ENCODE assay signal across 4 fruit fly cellular contexts in genomic region chr3R:11751756-11752155, dm6.
TF ChIP-seq lines count a peak whose summit lies in the region.

No protein-coding gene starts in this region.

- no peak for TF ChIP-seq CTCF in whole organism, embryonic (GFP tag; optimal IDR thresholded peaks at IDR 0.05; lab: Kevin White, UChicago)

TF ChIP-seq in whole organism, embryonic, 481 proteins besides CTCF, POLR2A, EP300 and RAD21:
- TF ChIP-seq zf30C (GFP tag; optimal IDR thresholded peaks at IDR 0.05; lab: Kevin White, UChicago) (peak; percentile 6), slou (GFP tag; optimal IDR thresholded peaks at IDR 0.05; lab: Kevin White, UChicago) (no peak), CG12942 (GFP tag; optimal IDR thresholded peaks at IDR 0.05; lab: Kevin White, UChicago) (no peak), slbo (GFP tag; IDR thresholded peaks at IDR 0.05; lab: Robert Waterston, UW) (no peak), sens (GFP tag; lab: Kevin White, UChicago) (peak; percentile 70), hth (optimal IDR thresholded peaks at IDR 0.05; lab: Kevin White, UChicago) (no peak), CG6813 (GFP tag; optimal IDR thresholded peaks at IDR 0.05; lab: Kevin White, UChicago) (no peak), Med (GFP tag; lab: Kevin White, UChicago) (peak; percentile 13), da (GFP tag; optimal IDR thresholded peaks at IDR 0.05; lab: Kevin White, UChicago) (no peak), CG4707 (GFP tag; optimal IDR thresholded peaks at IDR 0.05; lab: Kevin White, UChicago) (no peak), btn (GFP tag; optimal IDR thresholded peaks at IDR 0.05; lab: Kevin White, UChicago) (no peak), CG7987 (GFP tag; optimal IDR thresholded peaks at IDR 0.05; lab: Kevin White, UChicago) (no peak)

TF ChIP-seq in whole organism, prepupa, 60 proteins besides CTCF, POLR2A, EP300 and RAD21:
- TF ChIP-seq topi (GFP tag; optimal IDR thresholded peaks at IDR 0.05; lab: Kevin White, UChicago) (no peak), CG3919 (GFP tag; optimal IDR thresholded peaks at IDR 0.05; lab: Kevin White, UChicago) (no peak), CG6163 (GFP tag; IDR thresholded peaks at IDR 0.05; lab: Robert Waterston, UW) (no peak), CG16779 (tag; optimal IDR thresholded peaks at IDR 0.05; lab: Kevin White, UChicago) (no peak), Ets21C (GFP tag; optimal IDR thresholded peaks at IDR 0.05; lab: Kevin White, UChicago) (no peak), esn (GFP tag; optimal IDR thresholded peaks at IDR 0.05; lab: Kevin White, UChicago) (no peak), svp (GFP tag; lab: Kevin White, UChicago) (peak; percentile 63), dsx (GFP tag; optimal IDR thresholded peaks at IDR 0.05; lab: Kevin White, UChicago; ENCODE audit: poor library complexity, severe bottlenecking) (no peak), CG10631 (GFP tag; optimal IDR thresholded peaks at IDR 0.05; lab: Kevin White, UChicago) (no peak), CG8632 (GFP tag; optimal IDR thresholded peaks at IDR 0.05; lab: Kevin White, UChicago) (no peak), CG6792 (GFP tag; optimal IDR thresholded peaks at IDR 0.05; lab: Kevin White, UChicago) (no peak), Eip78C (GFP tag; lab: Kevin White, UChicago) (peak; percentile 54), Eip93F (GFP tag; optimal IDR thresholded peaks at IDR 0.05; lab: Kevin White, UChicago) (no peak), Lpt (GFP tag; optimal IDR thresholded peaks at IDR 0.05; lab: Kevin White, UChicago) (no peak), Hr4 (GFP tag; optimal IDR thresholded peaks at IDR 0.05; lab: Kevin White, UChicago) (peak; percentile 37), acj6 (GFP tag; optimal IDR thresholded peaks at IDR 0.05; lab: Kevin White, UChicago) (no peak), lz (GFP tag; optimal IDR thresholded peaks at IDR 0.05; lab: Kevin White, UChicago) (no peak), Ets96B (tag; optimal IDR thresholded peaks at IDR 0.05; lab: Kevin White, UChicago) (no peak), spab (GFP tag; optimal IDR thresholded peaks at IDR 0.05; lab: Kevin White, UChicago) (no peak), CG11294 (GFP tag; IDR thresholded peaks at IDR 0.05; lab: Robert Waterston, UW) (no peak), CG8319 (GFP tag; optimal IDR thresholded peaks at IDR 0.05; lab: Kevin White, UChicago) (no peak), fd85E (GFP tag; optimal IDR thresholded peaks at IDR 0.05; lab: Kevin White, UChicago) (no peak), Smox (GFP tag; optimal IDR thresholded peaks at IDR 0.05; lab: Kevin White, UChicago) (no peak), pdm3 (GFP tag; optimal IDR thresholded peaks at IDR 0.05; lab: Kevin White, UChicago) (no peak), Blimp-1 (GFP tag; optimal IDR thresholded peaks at IDR 0.05; lab: Kevin White, UChicago) (no peak), CG9139 (GFP tag; optimal IDR thresholded peaks at IDR 0.05; lab: Kevin White, UChicago) (no peak)

TF ChIP-seq in whole organism, pupa, 21 proteins besides CTCF, POLR2A, EP300 and RAD21:
- TF ChIP-seq CG17806 (tag; optimal IDR thresholded peaks at IDR 0.05; lab: Kevin White, UChicago): peak; percentile 4
- TF ChIP-seq CG13204 (GFP tag; optimal IDR thresholded peaks at IDR 0.05; lab: Kevin White, UChicago): no peak

TF ChIP-seq in whole organism, wandering third instar larva, 38 proteins besides CTCF, POLR2A, EP300 and RAD21:
- TF ChIP-seq rgr (GFP tag; optimal IDR thresholded peaks at IDR 0.05; lab: Kevin White, UChicago): peak; percentile 15
- TF ChIP-seq h (GFP tag; optimal IDR thresholded peaks at IDR 0.05; lab: Kevin White, UChicago): peak; percentile 5
- no peak for TF ChIP-seq GATAd (GFP tag; optimal IDR thresholded peaks at IDR 0.05; lab: Kevin White, UChicago)
